Fruit fly (Drosophila melanogaster) whole organism, wandering third instar larva: ENCODE results near the gene CG31904.

Experiments used
- Abd-B ChIP-seq: fragments of >200 bp; optimal IDR thresholded peaks from 2 replicates; lab custom pipeline; 2017; ENCODE audit warnings: missing biosample characterization, missing genetic modification characterization
- CG32264 ChIP-seq: fragments of 200-800 bp; sonication (Bioruptor generic); optimal IDR thresholded peaks from 2 replicates; lab custom pipeline; 2016; ENCODE audit warnings: missing biosample characterization, missing genetic modification characterization
- CG9705 ChIP-seq: fragments of 200-800 bp; sonication (Bioruptor generic); optimal IDR thresholded peaks from 2 replicates; lab custom pipeline; 2018; ENCODE audit warnings: missing biosample characterization, mild to moderate bottlenecking, missing genetic modification characterization
- CrebA ChIP-seq: fragments of 200-800 bp; sonication (Bioruptor generic); optimal IDR thresholded peaks from 2 replicates; lab custom pipeline; 2016; ENCODE audit warnings: missing biosample characterization, mild to moderate bottlenecking, missing genetic modification characterization, borderline replicate concordance
- Dfd ChIP-seq: fragments of >200 bp; optimal IDR thresholded peaks from 2 replicates; lab custom pipeline; 2017; ENCODE audit warnings: missing biosample characterization, missing genetic modification characterization
- Dif ChIP-seq: fragments of 200-275, 200-300 bp; sonication (Bioruptor generic); optimal IDR thresholded peaks from 2 replicates; lab custom pipeline; 2018; ENCODE audit warnings: missing biosample characterization, missing genetic modification characterization; ENCODE audit not compliant: partially characterized antibody
- GATAd ChIP-seq: sonication (Bioruptor generic); optimal IDR thresholded peaks from 2 replicates; lab custom pipeline; 2016; ENCODE audit warnings: missing biosample characterization, missing genetic modification characterization
- HLH106 ChIP-seq: fragments of 200-800 bp; optimal IDR thresholded peaks from 3 replicates; lab custom pipeline; 2019; ENCODE audit warnings: missing biosample characterization, mild to moderate bottlenecking, missing genetic modification characterization, moderate library complexity
- Hnf4 ChIP-seq: fragments of 200-800 bp; sonication (Bioruptor generic); optimal IDR thresholded peaks from 2 replicates; lab custom pipeline; 2016; ENCODE audit warnings: missing biosample characterization, mild to moderate bottlenecking, missing genetic modification characterization
- Hr78 ChIP-seq: fragments of >200 bp; optimal IDR thresholded peaks from 2 replicates; lab custom pipeline; 2017; ENCODE audit warnings: missing biosample characterization, missing genetic modification characterization
- Hr83 ChIP-seq: fragments of 200-300 bp; sonication (Bioruptor generic); optimal IDR thresholded peaks from 2 replicates; lab custom pipeline; 2016; ENCODE audit warnings: missing biosample characterization, mild to moderate bottlenecking, missing genetic modification characterization, moderate library complexity; ENCODE audit not compliant: poor library complexity, severe bottlenecking
- Jra ChIP-seq: sonication (Bioruptor generic); optimal IDR thresholded peaks from 2 replicates; lab custom pipeline; 2016; ENCODE audit warnings: missing biosample characterization, missing genetic modification characterization
- Mio ChIP-seq: sonication (Bioruptor generic); optimal IDR thresholded peaks from 2 replicates; lab custom pipeline; 2016; ENCODE audit warnings: missing biosample characterization, missing genetic modification characterization
- Myc ChIP-seq: fragments of >200 bp; optimal IDR thresholded peaks from 2 replicates; lab custom pipeline; 2017
- OdsH ChIP-seq: fragments of 200-800 bp; sonication (Bioruptor generic); optimal IDR thresholded peaks from 2 replicates; lab custom pipeline; 2016; ENCODE audit warnings: missing biosample characterization, mild to moderate bottlenecking, missing genetic modification characterization
- Rel ChIP-seq, 2 experiments: fragments of 200-800 bp; sonication (Bioruptor generic) in 1 of 2; optimal IDR thresholded peaks; 2 replicates in 1 of 2; 3 replicates in 1 of 2; lab custom pipeline; 2016 to 2019; ENCODE audit warnings: mild to moderate bottlenecking in 2 of 2, missing biosample characterization in 2 of 2, missing genetic modification characterization in 2 of 2, moderate library complexity in 1 of 2
- Vsx2 ChIP-seq: fragments of 200-300, 225-300 bp; sonication (Bioruptor generic); optimal IDR thresholded peaks from 2 replicates; lab custom pipeline; 2018; ENCODE audit warnings: missing biosample characterization, missing genetic modification characterization; ENCODE audit not compliant: partially characterized antibody
- br ChIP-seq: fragments of 200-800 bp; sonication (Bioruptor generic); optimal IDR thresholded peaks from 2 replicates; lab custom pipeline; 2016; ENCODE audit warnings: missing biosample characterization, missing genetic modification characterization
- brk ChIP-seq: fragments of 200-800 bp; sonication (Bioruptor generic); optimal IDR thresholded peaks from 2 replicates; lab custom pipeline; 2016; ENCODE audit warnings: missing biosample characterization, mild to moderate bottlenecking, missing genetic modification characterization
- dl ChIP-seq, 2 experiments: fragments of 175-275, 200-275 bp in 1 of 2; fragments of 200-275 bp in 1 of 2; sonication (Bioruptor generic); optimal IDR thresholded peaks; lab custom pipeline; 2018; ENCODE audit warnings: mild to moderate bottlenecking in 2 of 2, missing biosample characterization in 2 of 2, missing genetic modification characterization in 2 of 2, moderate library complexity in 2 of 2; ENCODE audit not compliant: partially characterized antibody in 2 of 2, insufficient read depth in 1 of 2
- dmrt93B ChIP-seq: fragments of 200-800 bp; sonication (Bioruptor generic); optimal IDR thresholded peaks from 2 replicates; lab custom pipeline; 2018; ENCODE audit warnings: missing biosample characterization, mild to moderate bottlenecking, missing genetic modification characterization
- dsf ChIP-seq: sonication (Bioruptor generic); optimal IDR thresholded peaks from 2 replicates; lab custom pipeline; 2016; ENCODE audit warnings: missing biosample characterization, missing genetic modification characterization, borderline replicate concordance
- h ChIP-seq: fragments of 200-800 bp; sonication (Bioruptor generic); optimal IDR thresholded peaks from 3 replicates; lab custom pipeline; 2016; ENCODE audit warnings: missing biosample characterization, mild to moderate bottlenecking, missing genetic modification characterization
- jim ChIP-seq: fragments of 175-275, 200-325 bp; sonication (Bioruptor generic); optimal IDR thresholded peaks from 2 replicates; lab custom pipeline; 2016; ENCODE audit warnings: missing biosample characterization, mild to moderate bottlenecking, missing genetic modification characterization
- lola ChIP-seq: fragments of >200 bp; optimal IDR thresholded peaks from 2 replicates; lab custom pipeline; 2017; ENCODE audit warnings: missing biosample characterization, missing genetic modification characterization
- pan ChIP-seq: fragments of >200 bp; optimal IDR thresholded peaks from 2 replicates; lab custom pipeline; 2017
- psq ChIP-seq: fragments of 200-800 bp; sonication (Bioruptor generic); optimal IDR thresholded peaks from 3 replicates; lab custom pipeline; 2017; ENCODE audit warnings: missing biosample characterization, mild to moderate bottlenecking, missing genetic modification characterization, moderate library complexity
- rgr ChIP-seq: fragments of 200-800 bp; sonication (Bioruptor generic); optimal IDR thresholded peaks from 3 replicates; lab custom pipeline; 2016; ENCODE audit warnings: missing biosample characterization, mild to moderate bottlenecking, missing genetic modification characterization
- sage ChIP-seq: fragments of 200-800 bp; sonication (Bioruptor generic); optimal IDR thresholded peaks from 2 replicates; lab custom pipeline; 2016; ENCODE audit warnings: missing biosample characterization, mild to moderate bottlenecking, missing genetic modification characterization
- sv ChIP-seq: fragments of 200-800 bp; sonication (Bioruptor generic); optimal IDR thresholded peaks from 3 replicates; lab custom pipeline; 2016; ENCODE audit warnings: missing biosample characterization, missing genetic modification characterization
- tai ChIP-seq: sonication (Bioruptor generic); optimal IDR thresholded peaks from 2 replicates; lab custom pipeline; 2016; ENCODE audit warnings: missing biosample characterization, missing genetic modification characterization
- usp ChIP-seq: fragments of >200 bp; optimal IDR thresholded peaks from 2 replicates; lab custom pipeline; 2017; ENCODE audit warnings: missing biosample characterization, missing genetic modification characterization
- woc ChIP-seq: sonication (Bioruptor generic); optimal IDR thresholded peaks from 2 replicates; lab custom pipeline; 2016; ENCODE audit warnings: missing biosample characterization, mild to moderate bottlenecking, missing genetic modification characterization

Gene CG31904

DNA sequence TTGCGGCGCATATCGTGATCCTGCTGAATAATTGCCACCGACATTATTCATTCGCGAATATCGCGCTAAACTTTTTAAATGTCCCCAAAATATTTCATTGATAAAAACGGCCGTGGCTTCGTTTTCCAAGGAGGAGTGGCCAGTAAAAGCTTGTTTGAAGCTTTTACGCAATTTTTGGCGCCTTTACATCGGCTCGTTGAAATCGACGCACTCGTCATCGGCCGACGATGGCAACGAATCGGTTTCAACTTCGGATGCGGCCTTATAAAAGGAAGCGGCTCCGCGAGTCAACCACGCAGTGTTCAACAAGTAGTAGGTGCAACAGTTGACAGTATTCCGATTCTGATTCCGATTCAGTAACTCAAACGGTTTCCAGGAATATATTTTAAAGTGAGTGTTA, 28.7 kb upstream of the CG31904 start, which contains the start of gene CG7191:
Gene CG7191, plus strand, starts transcription at position 301 of the 400 bp plus-strand sequence.
- TF ChIP-seq Rel (GFP tag; optimal IDR thresholded peaks at IDR 0.05; lab: Kevin White, UChicago) (no peak), Rel (tag; optimal IDR thresholded peaks at IDR 0.05; lab: Kevin White, UChicago) (no peak), OdsH (GFP tag; lab: Kevin White, UChicago) (no peak), dsf (GFP tag; lab: Kevin White, UChicago) (no peak), Abd-B (GFP tag; lab: Kevin White, UChicago) (no peak), br (GFP tag; lab: Kevin White, UChicago) (no peak), rgr (GFP tag; lab: Kevin White, UChicago) (no peak), Dif (GFP tag; lab: Kevin White, UChicago) (no peak), dl (GFP tag; optimal IDR thresholded peaks at IDR 0.05; lab: Kevin White, UChicago; ENCODE audit: insufficient read depth in 1 of 2, partially characterized antibody in 2 of 2) (no peak), CG32264 (GFP tag; lab: Kevin White, UChicago) (no peak), Hr78 (GFP tag; lab: Kevin White, UChicago) (no peak), CG9705 (GFP tag; lab: Kevin White, UChicago) (no peak), h (GFP tag; lab: Kevin White, UChicago) (no peak), GATAd (no peak), woc (GFP tag; lab: Kevin White, UChicago) (no peak), Myc (lab: Kevin White, UChicago) (no peak), Mio (GFP tag; lab: Kevin White, UChicago) (no peak)

- no peak for TF ChIP-seq jim (GFP tag; lab: Kevin White, UChicago)
- TF ChIP-seq dmrt93B (GFP tag; lab: Kevin White, UChicago), result no peak
- TF ChIP-seq sv (GFP tag; lab: Kevin White, UChicago), result no peak
- TF ChIP-seq Mio (GFP tag; lab: Kevin White, UChicago), result no peak
- TF ChIP-seq HLH106, result no peak
- TF ChIP-seq Hr83, result no peak
- TF ChIP-seq lola (GFP tag; lab: Kevin White, UChicago), result no peak
- no peak for TF ChIP-seq dl (GFP tag; optimal IDR thresholded peaks at IDR 0.05; lab: Kevin White, UChicago; ENCODE audit: insufficient read depth in 1 of 2, partially characterized antibody in 2 of 2)
- no peak for TF ChIP-seq Jra
- TF ChIP-seq usp (GFP tag; lab: Kevin White, UChicago), result no peak
- no peak for TF ChIP-seq Dfd
- TF ChIP-seq Abd-B (GFP tag; lab: Kevin White, UChicago), result no peak
- no peak for TF ChIP-seq Myc (lab: Kevin White, UChicago)
- TF ChIP-seq tai (GFP tag; lab: Kevin White, UChicago), result no peak
- TF ChIP-seq CG32264 (GFP tag; lab: Kevin White, UChicago), result no peak
- no peak for TF ChIP-seq Dif (GFP tag; lab: Kevin White, UChicago)
- TF ChIP-seq psq (GFP tag; lab: Kevin White, UChicago), result no peak
- TF ChIP-seq OdsH (GFP tag; lab: Kevin White, UChicago), result no peak
- no peak for TF ChIP-seq GATAd
- TF ChIP-seq, all 38 proteins: peak for 0
These were observed 18.2 kb upstream of the CG31904 start for dm6 chr2L:7756835-7757234.

dm6 chr2L:7754539-7754938, 15.9 kb upstream of the CG31904 start:
- TF ChIP-seq pan (lab: Kevin White, UChicago) (no peak), CG9705 (GFP tag; lab: Kevin White, UChicago) (no peak), usp (GFP tag; lab: Kevin White, UChicago) (no peak), tai (GFP tag; lab: Kevin White, UChicago) (no peak), CG32264 (GFP tag; lab: Kevin White, UChicago) (no peak), Hnf4 (GFP tag; lab: Kevin White, UChicago) (no peak), Abd-B (GFP tag; lab: Kevin White, UChicago) (no peak), dl (GFP tag; optimal IDR thresholded peaks at IDR 0.05; lab: Kevin White, UChicago; ENCODE audit: insufficient read depth in 1 of 2, partially characterized antibody in 2 of 2) (no peak), Hr83 (no peak), rgr (GFP tag; lab: Kevin White, UChicago) (no peak), Dfd (no peak), sv (GFP tag; lab: Kevin White, UChicago) (no peak), CrebA (GFP tag; lab: Kevin White, UChicago) (no peak), br (GFP tag; lab: Kevin White, UChicago) (no peak), jim (GFP tag; lab: Kevin White, UChicago) (no peak), Vsx2 (GFP tag; lab: Kevin White, UChicago) (no peak), Mio (GFP tag; lab: Kevin White, UChicago) (no peak), sage (GFP tag; lab: Kevin White, UChicago) (no peak), Hr78 (GFP tag; lab: Kevin White, UChicago) (no peak), brk (GFP tag; lab: Kevin White, UChicago) (no peak)
